Worm (Caenorhabditis elegans): ENCODE results near the gene ZK1290.7.

ZK1290.7 gene

ce11 chrII:7560844-7561243 is 35.5 kb upstream of the ZK1290.7 start:
- TF ChIP-seq nhr-77 (tag; optimal IDR thresholded peaks at IDR 0.05) (no peak), daf-12 (tag; optimal IDR thresholded peaks at IDR 0.05) (no peak), fkh-10 (GFP tag; optimal IDR thresholded peaks at IDR 0.05) (no peak), elt-2 (tag; optimal IDR thresholded peaks at IDR 0.05) (no peak), nfya-1 (tag; optimal IDR thresholded peaks at IDR 0.05; ENCODE audit: insufficient read depth) (no peak), snpc-4 (tag; optimal IDR thresholded peaks at IDR 0.05) (no peak), eor-1 (tag; optimal IDR thresholded peaks at IDR 0.05) (no peak), nhr-43 (tag; optimal IDR thresholded peaks at IDR 0.05; ENCODE audit: poor library complexity, severe bottlenecking) (no peak), zag-1 (tag; optimal IDR thresholded peaks at IDR 0.05) (no peak)

ce11 chrII:7558864-7559263 is 33.5 kb upstream of the ZK1290.7 start:
- TF ChIP-seq skn-1 (tag; optimal IDR thresholded peaks at IDR 0.05) (no peak), fkh-10 (GFP tag; optimal IDR thresholded peaks at IDR 0.05) (peak; percentile 72), mdl-1 (tag; optimal IDR thresholded peaks at IDR 0.05) (no peak), nhr-67 (tag; optimal IDR thresholded peaks at IDR 0.05) (no peak)

ce11 chrII:7557981-7558380 is 32.6 kb upstream of the ZK1290.7 start:
- TF ChIP-seq nhr-28 (tag; optimal IDR thresholded peaks at IDR 0.05) = no peak
- peak; percentile 10 for TF ChIP-seq unc-62 (GFP tag; optimal IDR thresholded peaks at IDR 0.05)
- TF ChIP-seq pqm-1 (tag; optimal IDR thresholded peaks at IDR 0.05) = peak; percentile 26
- no peak for TF ChIP-seq ama-1 (optimal IDR thresholded peaks at IDR 0.05)
- TF ChIP-seq nhr-11 (tag; optimal IDR thresholded peaks at IDR 0.05) = no peak
- TF ChIP-seq nhr-23 (tag; optimal IDR thresholded peaks at IDR 0.05) = no peak
- no peak for TF ChIP-seq egl-5 (tag; optimal IDR thresholded peaks at IDR 0.05)
- TF ChIP-seq ztf-4 (tag; optimal IDR thresholded peaks at IDR 0.05) = no peak
- no peak for TF ChIP-seq daf-12 (tag; optimal IDR thresholded peaks at IDR 0.05)
- TF ChIP-seq jun-1 (tag; optimal IDR thresholded peaks at IDR 0.05) = peak; percentile 13
- peak; percentile 51 for TF ChIP-seq nhr-25 (tag; optimal IDR thresholded peaks at IDR 0.05)
- TF ChIP-seq pha-4 (tag; optimal IDR thresholded peaks at IDR 0.05) = peak; percentile 54
- no peak for TF ChIP-seq fkh-10 (GFP tag; optimal IDR thresholded peaks at IDR 0.05)

ce11 chrII:7555454-7555853 is 30.1 kb upstream of the ZK1290.7 start, which contains the start of gene ZK1290.14:
ZK1290.14 (minus strand) TSS chrII:7555592.
- no peak for TF ChIP-seq snpc-4 (tag; optimal IDR thresholded peaks at IDR 0.05)
- no peak for TF ChIP-seq R02D3.7 (tag; optimal IDR thresholded peaks at IDR 0.05)
- TF ChIP-seq unc-62 (GFP tag; optimal IDR thresholded peaks at IDR 0.05) = no peak
- no peak for TF ChIP-seq aly-2 (tag; optimal IDR thresholded peaks at IDR 0.05)
- no peak for TF ChIP-seq ztf-11 (tag; optimal IDR thresholded peaks at IDR 0.05)
- TF ChIP-seq tbx-2 (tag; optimal IDR thresholded peaks at IDR 0.05) = no peak
- TF ChIP-seq pqm-1 (tag; optimal IDR thresholded peaks at IDR 0.05) = no peak
- no peak for TF ChIP-seq eor-1 (tag; optimal IDR thresholded peaks at IDR 0.05)
- TF ChIP-seq nhr-67 (tag; optimal IDR thresholded peaks at IDR 0.05) = no peak
- TF ChIP-seq ceh-9 (tag; optimal IDR thresholded peaks at IDR 0.05) = no peak
- TF ChIP-seq fkh-10 (GFP tag; optimal IDR thresholded peaks at IDR 0.05) = no peak
- no peak for TF ChIP-seq nhr-28 (tag; optimal IDR thresholded peaks at IDR 0.05)
- no peak for TF ChIP-seq ama-1 (optimal IDR thresholded peaks at IDR 0.05)
- TF ChIP-seq elt-2 (tag; optimal IDR thresholded peaks at IDR 0.05) = no peak

ce11 chrII:7554716-7555247 is 29.4 kb upstream of the ZK1290.7 start:
- peak; percentile 79 for TF ChIP-seq pqm-1 (tag; optimal IDR thresholded peaks at IDR 0.05)
- TF ChIP-seq pha-4 (tag; optimal IDR thresholded peaks at IDR 0.05) = peak; percentile 55
- no peak for TF ChIP-seq nhr-43 (tag; optimal IDR thresholded peaks at IDR 0.05; ENCODE audit: poor library complexity, severe bottlenecking)
- no peak for TF ChIP-seq tbx-2 (tag; optimal IDR thresholded peaks at IDR 0.05)
- peak; percentile 81 for TF ChIP-seq nhr-25 (tag; optimal IDR thresholded peaks at IDR 0.05)
- no peak for TF ChIP-seq unc-62 (GFP tag; optimal IDR thresholded peaks at IDR 0.05)
- TF ChIP-seq nfya-1 (tag; optimal IDR thresholded peaks at IDR 0.05; ENCODE audit: insufficient read depth) = no peak
- TF ChIP-seq elt-2 (tag; optimal IDR thresholded peaks at IDR 0.05) = peak; percentile 98
- no peak for TF ChIP-seq fkh-2 (tag; optimal IDR thresholded peaks at IDR 0.05)
- no peak for TF ChIP-seq nhr-237 (tag; optimal IDR thresholded peaks at IDR 0.05)
- no peak for TF ChIP-seq ZK546.5 (tag; optimal IDR thresholded peaks at IDR 0.05)
- TF ChIP-seq mml-1 (tag; optimal IDR thresholded peaks at IDR 0.05) = no peak
- no peak for TF ChIP-seq ceh-16 (tag; optimal IDR thresholded peaks at IDR 0.05)
- TF ChIP-seq jun-1 (tag; optimal IDR thresholded peaks at IDR 0.05) = peak; percentile 84
- TF ChIP-seq nhr-67 (tag; optimal IDR thresholded peaks at IDR 0.05) = no peak
